Worm (Caenorhabditis elegans) whole organism, L1 larva: ENCODE results near the gene F54H12.7.

Source experiments
- C16A3.4 ChIP-seq: fragments of 150-350 bp; optimal IDR thresholded peaks from 2 replicates; lab custom pipeline; 2014; ENCODE audit warnings: missing biosample characterization, missing genetic modification characterization
- C34B4.2 ChIP-seq: sonication (generic microtip); optimal IDR thresholded peaks from 2 replicates; lab custom pipeline; 2017; ENCODE audit warnings: mild to moderate bottlenecking, missing genetic modification characterization, missing compliant biosample characterization
- F16B12.6 ChIP-seq: fragments of 150-350 bp; optimal IDR thresholded peaks from 2 replicates; lab custom pipeline; 2014; ENCODE audit warnings: missing biosample characterization, missing genetic modification characterization
- aly-2 ChIP-seq: fragments of 150-350 bp; optimal IDR thresholded peaks from 2 replicates; lab custom pipeline; 2014; ENCODE audit warnings: missing biosample characterization, missing genetic modification characterization
- ama-1 ChIP-seq: fragments of 150-350 bp; optimal IDR thresholded peaks from 2 replicates; lab custom pipeline; 2014
- blmp-1 ChIP-seq: fragments of 150-350 bp; optimal IDR thresholded peaks from 2 replicates; lab custom pipeline; 2014; ENCODE audit warnings: missing biosample characterization, missing genetic modification characterization
- ceh-63 ChIP-seq: fragments of 200-800 bp; sonication (Bioruptor generic); optimal IDR thresholded peaks from 2 replicates; lab custom pipeline; 2018; ENCODE audit warnings: mild to moderate bottlenecking, missing genetic modification characterization, missing compliant biosample characterization
- ceh-8 ChIP-seq: fragments of 200-800 bp; sonication (Bioruptor generic); optimal IDR thresholded peaks from 2 replicates; lab custom pipeline; 2018; ENCODE audit warnings: mild to moderate bottlenecking, missing genetic modification characterization, moderate library complexity, missing compliant biosample characterization
- ceh-82 ChIP-seq, 3 experiments: fragments of 150-350 bp in 1 of 3; sonication (generic microtip) in 2 of 3; optimal IDR thresholded peaks; 2 replicates each; lab custom pipeline; 2014 to 2017; ENCODE audit warnings: missing biosample characterization in 3 of 3, missing genetic modification characterization in 3 of 3
- ceh-90 ChIP-seq: sonication (generic microtip); optimal IDR thresholded peaks from 2 replicates; lab custom pipeline; 2016; ENCODE audit warnings: missing genetic modification characterization, missing compliant biosample characterization
- ces-1 ChIP-seq: fragments of 150-350 bp; optimal IDR thresholded peaks from 2 replicates; lab custom pipeline; 2014; ENCODE audit warnings: missing biosample characterization, missing genetic modification reagents, missing genetic modification characterization
- dpl-1 ChIP-seq, 3 experiments: fragments of 150-350 bp in 2 of 3; sonication (generic microtip) in 1 of 3; optimal IDR thresholded peaks; 2 replicates each; lab custom pipeline; 2014 to 2017; ENCODE audit warnings: missing biosample characterization in 3 of 3, missing genetic modification characterization in 3 of 3, missing genetic modification reagents in 3 of 3
- efl-1 ChIP-seq, 4 experiments: fragments of 150-350 bp; optimal IDR thresholded peaks in 3 of 4; peaks in 1 of 4; 1 replicate in 1 of 4; 2 replicates in 3 of 4; lab custom pipeline; 2014; ENCODE audit warnings: missing biosample characterization in 2 of 4, missing genetic modification characterization in 2 of 4, missing genetic modification reagents in 2 of 4
- efl-3 ChIP-seq: fragments of 200-800 bp; sonication (Bioruptor generic); optimal IDR thresholded peaks from 2 replicates; lab custom pipeline; 2018; ENCODE audit warnings: mild to moderate bottlenecking, missing genetic modification characterization, missing compliant biosample characterization
- egl-13 ChIP-seq: sonication (generic microtip); optimal IDR thresholded peaks from 2 replicates; lab custom pipeline; 2016; ENCODE audit warnings: missing genotype, missing genetic modification reagents, missing genetic modification characterization, missing compliant biosample characterization
- elt-2 ChIP-seq: sonication (generic microtip); optimal IDR thresholded peaks from 2 replicates; lab custom pipeline; 2016; ENCODE audit warnings: missing genetic modification characterization, mild to moderate bottlenecking, inconsistent platforms, missing compliant biosample characterization, missing genetic modification reagents
- elt-3 ChIP-seq, 6 experiments: fragments of 150-350 bp in 1 of 6; sonication (generic microtip); optimal IDR thresholded peaks; 2 replicates each; lab custom pipeline; 2017 to 2018; ENCODE audit warnings: missing biosample characterization in 6 of 6, missing genetic modification characterization in 6 of 6, inconsistent platforms in 1 of 6
- fkh-8 ChIP-seq: sonication (generic microtip); optimal IDR thresholded peaks from 2 replicates; lab custom pipeline; 2016; ENCODE audit warnings: mild to moderate bottlenecking, missing genetic modification characterization, missing compliant biosample characterization
- fos-1 ChIP-seq: fragments of 150-350 bp; optimal IDR thresholded peaks from 2 replicates; lab custom pipeline; 2014; ENCODE audit warnings: missing biosample characterization, missing genetic modification characterization
- grh-1 ChIP-seq: fragments of 200-800 bp; sonication (Bioruptor generic); IDR thresholded peaks from 2 replicates; pipeline ENCODE4 v1.3.6; 2022; ENCODE audit warnings: missing genetic modification reagents, missing genetic modification characterization, missing compliant biosample characterization
- hlh-4 ChIP-seq: sonication (generic microtip); optimal IDR thresholded peaks from 2 replicates; lab custom pipeline; 2016; ENCODE audit warnings: mild to moderate bottlenecking, missing genetic modification characterization, missing compliant biosample characterization
- hpl-2 ChIP-seq: fragments of 150-350 bp; optimal IDR thresholded peaks from 2 replicates; lab custom pipeline; 2014; ENCODE audit warnings: missing biosample characterization, missing genetic modification reagents, missing genetic modification characterization
- irx-1 ChIP-seq: sonication (generic microtip); optimal IDR thresholded peaks from 2 replicates; lab custom pipeline; 2016; ENCODE audit warnings: missing genetic modification characterization, missing compliant biosample characterization
- isw-1 ChIP-seq: fragments of 200-800 bp; sonication (Bioruptor generic); IDR thresholded peaks from 2 replicates; pipeline ENCODE4 v1.3.6; 2022; ENCODE audit warnings: missing genetic modification characterization, missing compliant biosample characterization
- jun-1 ChIP-seq: fragments of 150-350 bp; optimal IDR thresholded peaks from 2 replicates; lab custom pipeline; 2014; ENCODE audit warnings: missing biosample characterization, missing genetic modification reagents, missing genetic modification characterization
- lin-13 ChIP-seq: fragments of 150-350 bp; optimal IDR thresholded peaks from 2 replicates; lab custom pipeline; 2014; ENCODE audit warnings: missing biosample characterization, missing genetic modification reagents, missing genetic modification characterization
- lin-15B ChIP-seq: fragments of 150-350 bp; sonication (generic microtip); optimal IDR thresholded peaks from 3 replicates; lab custom pipeline; 2014; ENCODE audit warnings: missing biosample characterization, missing genetic modification characterization
- lin-35 ChIP-seq, 2 experiments: fragments of 150-350 bp; optimal IDR thresholded peaks; 2 replicates each; lab custom pipeline; 2014; ENCODE audit warnings: missing biosample characterization in 2 of 2, missing genetic modification characterization in 2 of 2, missing genetic modification reagents in 2 of 2
- lin-39 ChIP-seq: fragments of 150-350 bp; optimal IDR thresholded peaks from 2 replicates; lab custom pipeline; 2014; ENCODE audit warnings: missing biosample characterization, missing genetic modification reagents, missing genetic modification characterization
- lir-3 ChIP-seq: sonication (generic microtip); optimal IDR thresholded peaks from 2 replicates; lab custom pipeline; 2016; ENCODE audit warnings: mild to moderate bottlenecking, missing genetic modification characterization, moderate library complexity, missing compliant biosample characterization; ENCODE audit not compliant: poor library complexity
- mdl-1 ChIP-seq, 2 experiments: fragments of 150-350 bp; optimal IDR thresholded peaks; 2 replicates each; lab custom pipeline; 2014 to 2017; ENCODE audit warnings: missing biosample characterization in 2 of 2, missing genetic modification characterization in 2 of 2, inconsistent platforms in 1 of 2
- mep-1 ChIP-seq: fragments of 150-350 bp; optimal IDR thresholded peaks from 2 replicates; lab custom pipeline; 2014; ENCODE audit warnings: missing biosample characterization, missing genetic modification characterization
- nhr-11 ChIP-seq: fragments of 150-350 bp; optimal IDR thresholded peaks from 2 replicates; lab custom pipeline; 2014; ENCODE audit warnings: missing biosample characterization, missing genetic modification characterization
- nhr-12 ChIP-seq: sonication (generic microtip); optimal IDR thresholded peaks from 2 replicates; lab custom pipeline; 2017; ENCODE audit warnings: missing biosample characterization, missing genetic modification characterization
- nhr-19 ChIP-seq: fragments of 200-800 bp; sonication (Bioruptor generic); conservative IDR thresholded peaks from 2 replicates; pipeline ENCODE4 v1.3.6; 2022; ENCODE audit warnings: missing genetic modification characterization, missing compliant biosample characterization
- nhr-237 ChIP-seq: fragments of 150-350 bp; optimal IDR thresholded peaks from 2 replicates; lab custom pipeline; 2014; ENCODE audit warnings: missing biosample characterization, missing genetic modification characterization
- nhr-47 ChIP-seq: sonication (generic microtip); optimal IDR thresholded peaks from 2 replicates; lab custom pipeline; 2016; ENCODE audit warnings: mild to moderate bottlenecking, missing genetic modification characterization, moderate library complexity, missing compliant biosample characterization
- nhr-71 ChIP-seq: sonication (generic microtip); optimal IDR thresholded peaks from 2 replicates; lab custom pipeline; 2016; ENCODE audit warnings: mild to moderate bottlenecking, missing genetic modification characterization, moderate library complexity, missing compliant biosample characterization
- nhr-76 ChIP-seq: sonication (generic microtip); optimal IDR thresholded peaks from 2 replicates; lab custom pipeline; 2017; ENCODE audit warnings: missing biosample characterization, missing genetic modification characterization
- nhr-90 ChIP-seq: sonication (generic microtip); optimal IDR thresholded peaks from 2 replicates; lab custom pipeline; 2016; ENCODE audit warnings: mild to moderate bottlenecking, missing genetic modification characterization, missing compliant biosample characterization; ENCODE audit not compliant: poor library complexity
- pax-3 ChIP-seq: fragments of 200-800 bp; sonication (Bioruptor generic); optimal IDR thresholded peaks from 2 replicates; lab custom pipeline; 2018; ENCODE audit warnings: mild to moderate bottlenecking, missing genetic modification characterization, moderate library complexity, missing compliant biosample characterization
- rnt-1 ChIP-seq: sonication (generic microtip); optimal IDR thresholded peaks from 2 replicates; lab custom pipeline; 2016; ENCODE audit warnings: mild to moderate bottlenecking, missing genetic modification characterization, moderate library complexity, missing compliant biosample characterization
- skn-1 ChIP-seq: fragments of 150-350 bp; optimal IDR thresholded peaks from 2 replicates; lab custom pipeline; 2014; ENCODE audit warnings: missing biosample characterization, missing genetic modification characterization
- snpc-4 ChIP-seq: fragments of 150-350 bp; optimal IDR thresholded peaks from 2 replicates; lab custom pipeline; 2014; ENCODE audit warnings: missing biosample characterization, missing genetic modification characterization
- snu-23 ChIP-seq: sonication (generic microtip); optimal IDR thresholded peaks from 2 replicates; lab custom pipeline; 2016; ENCODE audit warnings: missing genetic modification characterization, missing compliant biosample characterization
- sptf-1 ChIP-seq: fragments of 150-350 bp; optimal IDR thresholded peaks from 2 replicates; lab custom pipeline; 2014; ENCODE audit warnings: missing biosample characterization, missing genetic modification characterization
- swsn-7 ChIP-seq: sonication (generic microtip); optimal IDR thresholded peaks from 2 replicates; lab custom pipeline; 2016; ENCODE audit warnings: missing genetic modification characterization, missing compliant biosample characterization
- tbx-2 ChIP-seq: sonication (generic microtip); optimal IDR thresholded peaks from 2 replicates; lab custom pipeline; 2016; ENCODE audit warnings: missing genetic modification characterization, missing compliant biosample characterization
- unc-130 ChIP-seq: fragments of 150-350 bp; optimal IDR thresholded peaks from 2 replicates; lab custom pipeline; 2017; ENCODE audit warnings: missing biosample characterization, missing genetic modification characterization, inconsistent platforms
- unc-62 ChIP-seq: fragments of 150-350 bp; optimal IDR thresholded peaks from 2 replicates; lab custom pipeline; 2014; ENCODE audit warnings: missing biosample characterization, missing genetic modification reagents, missing genetic modification characterization
- xbp-1 ChIP-seq: sonication (generic microtip); optimal IDR thresholded peaks from 2 replicates; lab custom pipeline; 2016; ENCODE audit warnings: missing genetic modification characterization, missing compliant biosample characterization
- zip-4 ChIP-seq: fragments of 200-800 bp; sonication (Bioruptor generic); optimal IDR thresholded peaks from 2 replicates; lab custom pipeline; 2018; ENCODE audit warnings: mild to moderate bottlenecking, missing genetic modification characterization, moderate library complexity, missing compliant biosample characterization
- ztf-11 ChIP-seq, 2 experiments: sonication (generic microtip); optimal IDR thresholded peaks; 2 replicates each; lab custom pipeline; 2016 to 2017; ENCODE audit warnings: missing genetic modification characterization in 2 of 2, missing biosample characterization in 1 of 2, missing compliant biosample characterization in 1 of 2

F54H12.7 gene

ce11 chrIII:7940819-7941218 is 28.3 kb upstream of the F54H12.7 start, which contains the start of gene C29E4.12:
Gene C29E4.12 (plus strand): TSS chrIII:7941151.
- peak; percentile 82 for TF ChIP-seq isw-1 (GFP tag; lab: Robert Waterston, UW)
- TF ChIP-seq snpc-4 (tag; lab: Kevin White, UChicago) = peak; percentile 27
- TF ChIP-seq efl-3 (GFP tag; lab: Kevin White, UChicago) = no peak
- no peak for TF ChIP-seq nhr-76
- TF ChIP-seq C16A3.4 (tag; lab: Kevin White, UChicago) = peak; percentile 82
- TF ChIP-seq hpl-2 (GFP tag; lab: Kevin White, UChicago) = no peak
- peak; percentile 62 for TF ChIP-seq F16B12.6 (tag; lab: Kevin White, UChicago)
- TF ChIP-seq unc-130 (tag; lab: Kevin White, UChicago) = peak; percentile 40
- peak; percentile 98 to 99 for TF ChIP-seq lin-35 (GFP tag; optimal IDR thresholded peaks at IDR 0.05; lab: Kevin White, UChicago)
- peak; percentile 51 for TF ChIP-seq blmp-1 (tag; lab: Kevin White, UChicago)
- no peak for TF ChIP-seq sptf-1
- TF ChIP-seq fos-1 (tag; lab: Kevin White, UChicago) = peak; percentile 7
- TF ChIP-seq snu-23 (GFP tag; lab: Kevin White, UChicago) = peak; percentile 83
- peak; percentile 71 for TF ChIP-seq swsn-7
- no peak for TF ChIP-seq C34B4.2 (tag; lab: Kevin White, UChicago)
- peak; percentile 79 for TF ChIP-seq nhr-19 (GFP tag; lab: Robert Waterston, UW)
- TF ChIP-seq skn-1 (tag; lab: Kevin White, UChicago) = peak; percentile 81
- peak; percentile 26 for TF ChIP-seq elt-2 (tag; lab: Kevin White, UChicago)
- peak; percentile 41 for TF ChIP-seq lin-39
- no peak for TF ChIP-seq ceh-63 (GFP tag; lab: Kevin White, UChicago)
- TF ChIP-seq grh-1 (GFP tag; lab: Robert Waterston, UW) = peak; percentile 69
- no peak for TF ChIP-seq unc-62 (GFP tag; lab: Kevin White, UChicago)
- TF ChIP-seq fkh-8 = peak; percentile 62
- TF ChIP-seq ces-1 = no peak
- peak; percentile 34 for TF ChIP-seq ceh-90 (tag; lab: Kevin White, UChicago)
- peak; percentile 52 for TF ChIP-seq mep-1 (tag; lab: Kevin White, UChicago)
- TF ChIP-seq xbp-1 (tag; lab: Kevin White, UChicago) = peak; percentile 78
- peak; percentile 25 for TF ChIP-seq zip-4 (GFP tag; lab: Kevin White, UChicago)
- peak; percentile 47 to 79 (median 69) for TF ChIP-seq ceh-82 (tag; optimal IDR thresholded peaks at IDR 0.05; lab: Kevin White, UChicago)
- TF ChIP-seq nhr-71 = peak; percentile 82
- peak; percentile 77 for TF ChIP-seq tbx-2
- TF ChIP-seq ama-1 (lab: Kevin White, UChicago) = no peak
- peak; percentile 64 for TF ChIP-seq aly-2
- peak; percentile 70 for TF ChIP-seq nhr-90
- TF ChIP-seq nhr-47 = peak; percentile 84
- no peak for TF ChIP-seq nhr-12 (tag; lab: Kevin White, UChicago)
- TF ChIP-seq elt-3 (tag; optimal IDR thresholded peaks at IDR 0.05; lab: Kevin White, UChicago) = peak in 2 of 6 experiments; percentile 4 to 64
- TF ChIP-seq nhr-237 (tag; lab: Kevin White, UChicago) = peak; percentile 62
- peak; percentile 62 for TF ChIP-seq irx-1 (tag; lab: Kevin White, UChicago)
- TF ChIP-seq mdl-1 (tag; optimal IDR thresholded peaks at IDR 0.05; lab: Kevin White, UChicago) = peak in 1 of 2 experiments; percentile 66
- peak; percentile 59 for TF ChIP-seq nhr-11 (tag; lab: Kevin White, UChicago)
- peak; percentile 70 for TF ChIP-seq lin-13 (GFP tag; lab: Kevin White, UChicago)
- TF ChIP-seq jun-1 (tag; lab: Kevin White, UChicago) = peak; percentile 69
- peak; percentile 91 for TF ChIP-seq lin-15B (tag; lab: Kevin White, UChicago)
- peak; percentile 61 for TF ChIP-seq lir-3
- peak in 1 of 2 experiments; percentile 18 for TF ChIP-seq ztf-11 (tag; optimal IDR thresholded peaks at IDR 0.05; lab: Kevin White, UChicago)
- TF ChIP-seq dpl-1 (GFP tag; optimal IDR thresholded peaks at IDR 0.05; lab: Kevin White, UChicago) = peak; percentile 96 to 98 (median 98)
- TF ChIP-seq hlh-4 (tag; lab: Kevin White, UChicago) = no peak
- peak; percentile 82 to 98 for TF ChIP-seq efl-1 (optimal IDR thresholded peaks at IDR 0.05; lab: Kevin White, UChicago)
- TF ChIP-seq efl-1 (GFP tag; optimal IDR thresholded peaks at IDR 0.05 in 1 of 2; lab: Kevin White, UChicago) = peak; percentile 98 to 100
- TF ChIP-seq egl-13 (tag; lab: Kevin White, UChicago) = peak; percentile 26
- TF ChIP-seq pax-3 = peak; percentile 65
- TF ChIP-seq ceh-8 (GFP tag; lab: Kevin White, UChicago) = no peak
- peak; percentile 87 for TF ChIP-seq rnt-1 (tag; lab: Kevin White, UChicago)
